Fruit fly (Drosophila melanogaster) ovary, adult (tissue): ENCODE results near the gene CG5079.
A peak's percentile ranks its signal among the peaks of the same experiment; 100 is the strongest.

ENCODE experiments used
- CG17801 ChIP-seq: fragments of 200-800 bp; optimal IDR thresholded peaks from 2 replicates; lab custom pipeline; 2019; ENCODE audit warnings: missing biosample characterization, mild to moderate bottlenecking, missing genetic modification characterization, moderate library complexity; ENCODE audit not compliant: partially characterized antibody

Gene CG5079

dm6 chr3R:25613366-25613765, at the start of gene CG5079:
Gene CG5079 (plus strand): TSS chr3R:25613666.
- no peak for TF ChIP-seq CG17801 (GFP tag; lab: Kevin White, UChicago)

DNA sequence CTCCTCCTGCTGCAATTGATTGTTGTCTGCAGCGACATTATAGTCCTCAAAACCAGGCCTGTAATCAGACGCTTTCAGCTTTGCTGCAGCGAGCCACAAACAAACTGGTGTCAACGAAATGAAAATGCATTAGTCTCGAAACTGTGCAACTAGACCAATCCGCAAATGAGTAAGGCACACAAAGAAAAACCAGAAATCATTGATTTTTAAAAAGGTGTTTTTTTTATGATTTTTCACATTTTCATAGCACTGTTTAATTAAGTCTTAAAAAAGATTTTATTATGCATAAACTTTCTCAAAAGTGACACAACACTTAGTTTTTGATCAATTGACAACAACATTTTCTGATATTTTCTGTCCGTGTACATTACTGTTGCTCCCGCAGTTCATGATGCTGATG, 30.4 kb upstream of the CG5079 start, which contains the start of gene CG4582:
TSS of gene CG4582 (minus strand) at position 101 of the 400 bp plus-strand sequence.
- TF ChIP-seq CG17801 (GFP tag; lab: Kevin White, UChicago), result no peak

DNA sequence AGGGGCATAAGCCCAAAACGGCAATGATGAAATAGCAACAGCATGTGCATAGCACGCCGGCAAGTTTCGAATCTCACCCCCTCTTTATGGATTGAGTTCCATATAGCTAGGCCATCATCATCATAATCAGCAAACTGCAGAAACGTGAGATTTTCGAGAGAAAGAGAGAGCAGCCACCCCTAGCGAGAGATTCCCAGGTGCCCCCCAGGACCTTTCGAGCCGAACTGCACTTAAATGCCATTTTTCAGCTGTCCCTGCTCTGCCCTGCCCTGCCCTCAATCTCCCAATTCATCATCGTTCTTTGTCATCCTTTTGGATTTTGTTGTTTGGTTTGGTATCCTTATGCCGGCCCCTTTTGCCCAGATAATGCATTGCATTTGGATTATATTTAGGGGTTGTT, 25.8 kb upstream of the CG5079 start:
- no peak for TF ChIP-seq CG17801 (GFP tag; lab: Kevin White, UChicago)

dm6 chr3R:25588493-25588892, 25.0 kb upstream of the CG5079 start:
- TF ChIP-seq CG17801 (GFP tag; lab: Kevin White, UChicago), result no peak

DNA sequence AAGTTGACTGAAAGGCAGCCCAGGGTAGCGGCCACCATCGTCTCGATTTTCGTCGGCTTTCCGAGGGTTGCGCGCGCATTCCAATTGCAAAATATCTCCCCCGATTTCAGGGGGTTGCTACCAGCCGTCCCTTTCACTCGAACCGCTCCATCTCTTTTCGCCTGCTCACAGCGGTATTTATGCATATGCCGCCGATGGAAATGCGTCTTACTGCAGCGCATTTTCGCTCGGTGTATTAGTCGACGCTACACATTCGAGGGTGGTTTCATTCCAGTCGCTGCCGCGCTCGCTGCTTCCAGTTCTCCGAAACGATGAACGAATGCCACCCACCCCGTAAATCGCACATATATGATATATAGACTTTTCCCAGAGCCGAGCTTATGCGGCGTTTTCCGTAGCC, 24.3 kb upstream of the CG5079 start:
- TF ChIP-seq CG17801 (GFP tag; lab: Kevin White, UChicago), result no peak

DNA sequence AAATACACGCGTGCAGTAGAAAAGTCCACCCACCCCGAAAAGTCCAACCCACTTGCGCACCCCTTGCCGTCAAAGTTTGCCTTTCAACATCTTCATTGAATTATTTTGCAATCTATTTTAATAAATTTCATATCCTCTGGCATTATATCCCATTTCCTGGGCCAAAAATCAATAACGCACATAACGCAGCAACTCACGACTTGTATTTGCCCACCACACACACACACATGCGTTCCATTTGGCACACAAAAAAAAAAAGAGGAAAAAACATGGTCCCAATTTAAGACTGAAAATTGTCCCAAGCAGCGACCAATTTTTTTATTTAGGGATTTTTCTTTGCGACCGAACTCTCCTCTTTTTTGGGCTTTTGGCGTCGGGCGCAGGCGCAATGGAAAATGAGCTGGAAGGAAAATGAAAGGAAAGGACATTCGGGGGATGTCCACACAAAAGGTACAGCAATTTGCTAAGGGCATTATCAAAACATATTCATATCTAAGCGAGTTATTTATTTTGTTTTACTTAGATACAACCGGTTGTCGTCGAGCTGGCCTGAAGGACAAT, 22.5 kb upstream of the CG5079 start:
- no peak for TF ChIP-seq CG17801 (GFP tag; lab: Kevin White, UChicago)

dm6 chr3R:25591500-25591899, 22.0 kb upstream of the CG5079 start:
- no peak for TF ChIP-seq CG17801 (GFP tag; lab: Kevin White, UChicago)

- TF ChIP-seq CG17801 (GFP tag; lab: Kevin White, UChicago), result no peak
These were observed 19.3 kb upstream of the CG5079 start for dm6 chr3R:25594128-25594527.

- TF ChIP-seq CG17801 (GFP tag; lab: Kevin White, UChicago), result no peak
These were observed 17.0 kb upstream of the CG5079 start for dm6 chr3R:25596274-25597034.

DNA sequence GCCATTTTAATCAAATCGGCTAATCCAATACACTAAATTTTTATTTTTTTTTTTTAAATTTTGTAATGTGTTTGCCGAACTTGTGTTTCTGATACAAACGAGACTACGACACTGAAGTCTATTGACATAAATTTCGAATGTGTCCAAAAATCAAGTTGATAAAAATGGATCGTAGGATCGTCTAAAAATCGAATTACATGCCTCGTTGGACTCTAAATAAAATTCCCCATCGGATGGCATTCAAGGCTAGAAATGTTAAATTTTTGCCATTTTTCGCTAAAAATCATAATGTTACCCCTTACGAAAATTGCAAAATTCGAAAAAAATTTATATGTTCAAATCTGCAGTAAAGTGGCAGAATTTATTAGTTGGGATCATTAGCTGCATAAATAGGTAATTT, 4.4 kb upstream of the CG5079 start, which contains the start of gene ymp:
TSS of gene ymp (minus strand) at position 101 of the 400 bp plus-strand sequence.
- no peak for TF ChIP-seq CG17801 (GFP tag; lab: Kevin White, UChicago)

dm6 chr3R:25618114-25618513, 4.6 kb downstream of the CG5079 start, which contains the start of gene CG5071:
Gene CG5071 (plus strand): TSS chr3R:25618414.
- no peak for TF ChIP-seq CG17801 (GFP tag; lab: Kevin White, UChicago)

dm6 chr3R:25623800-25624791, 10.6 kb downstream of the CG5079 start, which contains the start of gene Npl4:
Gene Npl4 (minus strand): TSS chr3R:25624662.
- TF ChIP-seq CG17801 (GFP tag; lab: Kevin White, UChicago), result peak; percentile 12

- no peak for TF ChIP-seq CG17801 (GFP tag; lab: Kevin White, UChicago)
These were observed 12.6 kb downstream of the CG5079 start for dm6 chr3R:25625940-25626624.

- no peak for TF ChIP-seq CG17801 (GFP tag; lab: Kevin White, UChicago)
These were observed 13.3 kb downstream of the CG5079 start, which contains the start of gene Ssadh for dm6 chr3R:25626625-25627275. Gene Ssadh (minus strand): TSS chr3R:25626924.
